Fruit fly (Drosophila melanogaster): ENCODE results near the gene CG14932.

The CG14932 gene

DNA sequence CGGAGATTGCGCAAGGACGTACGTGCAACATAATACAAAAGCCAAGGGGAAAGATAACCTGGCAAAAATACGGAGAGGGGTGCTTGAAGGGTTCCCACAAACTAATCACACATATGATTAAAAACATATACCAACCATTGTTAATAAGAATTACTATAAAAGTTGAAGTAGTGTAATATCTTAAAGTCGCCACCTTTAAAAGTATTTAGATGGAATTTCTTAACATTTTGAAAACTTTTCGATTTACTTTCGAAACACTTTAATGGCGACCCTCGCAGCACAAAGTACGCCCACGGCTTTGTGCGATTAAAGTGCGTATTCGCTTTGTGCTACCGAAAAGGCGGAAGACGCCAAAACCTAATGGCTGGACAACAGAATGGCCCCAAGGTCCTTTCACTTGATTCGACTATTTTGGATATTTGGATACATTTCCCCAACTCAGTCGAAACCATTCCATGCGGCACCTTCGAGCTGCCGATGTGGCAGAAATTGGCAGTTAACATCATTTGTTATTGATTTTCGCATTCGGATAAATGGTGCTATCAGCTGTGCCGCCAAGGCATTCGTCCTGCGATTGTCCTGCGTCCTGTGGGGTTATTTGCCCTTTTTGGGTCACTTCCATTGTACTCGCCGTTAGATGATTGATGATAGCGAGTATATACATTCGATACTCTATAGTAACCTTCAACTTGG, 33.9 kb downstream of the CG14932 start (continued):
- TF ChIP-seq fd64A (GFP tag; optimal IDR thresholded peaks at IDR 0.05): no peak
- TF ChIP-seq dan (GFP tag; IDR thresholded peaks at IDR 0.05): no peak
- TF ChIP-seq Lpt (GFP tag; optimal IDR thresholded peaks at IDR 0.05): no peak
- TF ChIP-seq grau (tag; optimal IDR thresholded peaks at IDR 0.05): peak; percentile 28
- TF ChIP-seq Hr39 (optimal IDR thresholded peaks at IDR 0.05): no peak
- TF ChIP-seq CG11695 (GFP tag; IDR thresholded peaks at IDR 0.05): no peak
- peak; percentile 70 for TF ChIP-seq onecut (GFP tag; IDR thresholded peaks at IDR 0.05)
- no peak for TF ChIP-seq Rx (GFP tag; IDR thresholded peaks at IDR 0.05)
- no peak for TF ChIP-seq CG33557 (GFP tag; optimal IDR thresholded peaks at IDR 0.05)
- no peak for TF ChIP-seq tio (GFP tag; optimal IDR thresholded peaks at IDR 0.05)
- TF ChIP-seq Xrp1 (GFP tag; IDR thresholded peaks at IDR 0.05): no peak
- no peak for TF ChIP-seq corto (GFP tag; optimal IDR thresholded peaks at IDR 0.05)
- no peak for TF ChIP-seq pnt (GFP tag; optimal IDR thresholded peaks at IDR 0.05)
- peak; percentile 9; the same call in 1 of the 2 replicates for TF ChIP-seq Rfx (GFP tag; IDR thresholded peaks at IDR 0.05)
- no peak for TF ChIP-seq Atf-2 (GFP tag; optimal IDR thresholded peaks at IDR 0.05)
- no peak for TF ChIP-seq seq (GFP tag; IDR thresholded peaks at IDR 0.05)
- no peak for TF ChIP-seq mld (GFP tag; IDR thresholded peaks at IDR 0.05; ENCODE audit: partially characterized antibody)
- no peak for TF ChIP-seq NC2α (GFP tag; optimal IDR thresholded peaks at IDR 0.05)
- TF ChIP-seq dmrt11E (tag; optimal IDR thresholded peaks at IDR 0.05): no peak
- TF ChIP-seq abd-A (tag; optimal IDR thresholded peaks at IDR 0.05): peak; percentile 69
- TF ChIP-seq gem (tag; optimal IDR thresholded peaks at IDR 0.05): peak; percentile 15
- TF ChIP-seq CG1603 (tag; optimal IDR thresholded peaks at IDR 0.05): no peak
- TF ChIP-seq scrt (GFP tag; optimal IDR thresholded peaks at IDR 0.05): no peak
- no peak for TF ChIP-seq CG8388 (GFP tag; optimal IDR thresholded peaks at IDR 0.05)
- no peak for TF ChIP-seq CG3847 (GFP tag; IDR thresholded peaks at IDR 0.05)
- no peak for TF ChIP-seq CG18011 (GFP tag; optimal IDR thresholded peaks at IDR 0.05)
- no peak for TF ChIP-seq CG32772 (GFP tag; IDR thresholded peaks at IDR 0.05)
- no peak for TF ChIP-seq CG15073 (GFP tag; optimal IDR thresholded peaks at IDR 0.05)
- no peak for TF ChIP-seq da (GFP tag; optimal IDR thresholded peaks at IDR 0.05)
- TF ChIP-seq CG8089 (GFP tag; optimal IDR thresholded peaks at IDR 0.05): no peak
- TF ChIP-seq Hsf (GFP tag; optimal IDR thresholded peaks at IDR 0.05): no peak
- peak; percentile 59 for TF ChIP-seq CG18476 (GFP tag; optimal IDR thresholded peaks at IDR 0.05)
- peak; percentile 55 for TF ChIP-seq CG13894 (tag; optimal IDR thresholded peaks at IDR 0.05)
- no peak for TF ChIP-seq maf-S (GFP tag; optimal IDR thresholded peaks at IDR 0.05)
- TF ChIP-seq CG11723 (GFP tag; optimal IDR thresholded peaks at IDR 0.05): no peak
- TF ChIP-seq CG12659 (GFP tag; optimal IDR thresholded peaks at IDR 0.05): no peak
- TF ChIP-seq BEAF-32 (GFP tag; optimal IDR thresholded peaks at IDR 0.05): no peak
- no peak for TF ChIP-seq Awh (GFP tag; IDR thresholded peaks at IDR 0.05)
- TF ChIP-seq CG10462 (GFP tag; optimal IDR thresholded peaks at IDR 0.05): no peak
- TF ChIP-seq row (GFP tag; IDR thresholded peaks at IDR 0.05): peak; percentile 72
- TF ChIP-seq exex (tag; optimal IDR thresholded peaks at IDR 0.05): no peak
- TF ChIP-seq Max (GFP tag; optimal IDR thresholded peaks at IDR 0.05): no peak
- no peak for TF ChIP-seq CG10979 (tag; optimal IDR thresholded peaks at IDR 0.05)
- peak; percentile 52 for TF ChIP-seq CG2120 (GFP tag; optimal IDR thresholded peaks at IDR 0.05)
- no peak for TF ChIP-seq Abd-B (GFP tag; optimal IDR thresholded peaks at IDR 0.05)
- TF ChIP-seq sens-2 (GFP tag; IDR thresholded peaks at IDR 0.05): no peak
- no peak for TF ChIP-seq sc (optimal IDR thresholded peaks at IDR 0.05)
- TF ChIP-seq sc (GFP tag; optimal IDR thresholded peaks at IDR 0.05): no peak
- no peak for TF ChIP-seq CG11085 (GFP tag; IDR thresholded peaks at IDR 0.05)
- no peak for TF ChIP-seq CG14014 (GFP tag; IDR thresholded peaks at IDR 0.05)
- TF ChIP-seq CG4282 (GFP tag; optimal IDR thresholded peaks at IDR 0.05): no peak
- no peak for TF ChIP-seq al (GFP tag; IDR thresholded peaks at IDR 0.05)

All from whole organism, embryonic.